Worm (Caenorhabditis elegans) whole organism, L1 larva: ENCODE results near the gene jamp-1.

ENCODE experiments used
- aly-2 ChIP-seq: fragments of 150-350 bp; optimal IDR thresholded peaks from 2 replicates; lab custom pipeline; 2014; ENCODE audit warnings: missing biosample characterization, missing genetic modification characterization
- ceh-63 ChIP-seq: fragments of 200-800 bp; sonication (Bioruptor generic); optimal IDR thresholded peaks from 2 replicates; lab custom pipeline; 2018; ENCODE audit warnings: mild to moderate bottlenecking, missing genetic modification characterization, missing compliant biosample characterization
- ceh-90 ChIP-seq: sonication (generic microtip); optimal IDR thresholded peaks from 2 replicates; lab custom pipeline; 2016; ENCODE audit warnings: missing genetic modification characterization, missing compliant biosample characterization
- ces-1 ChIP-seq: fragments of 150-350 bp; optimal IDR thresholded peaks from 2 replicates; lab custom pipeline; 2014; ENCODE audit warnings: missing biosample characterization, missing genetic modification reagents, missing genetic modification characterization
- efl-1 ChIP-seq, 4 experiments: fragments of 150-350 bp; optimal IDR thresholded peaks in 3 of 4; peaks in 1 of 4; 1 replicate in 1 of 4; 2 replicates in 3 of 4; lab custom pipeline; 2014; ENCODE audit warnings: missing biosample characterization in 2 of 4, missing genetic modification characterization in 2 of 4, missing genetic modification reagents in 2 of 4
- fkh-10 ChIP-seq: sonication (generic microtip); optimal IDR thresholded peaks from 2 replicates; lab custom pipeline; 2017; ENCODE audit warnings: missing biosample characterization, missing genetic modification reagents, missing genetic modification characterization
- nhr-237 ChIP-seq: fragments of 150-350 bp; optimal IDR thresholded peaks from 2 replicates; lab custom pipeline; 2014; ENCODE audit warnings: missing biosample characterization, missing genetic modification characterization
- pqm-1 ChIP-seq: sonication (generic microtip); optimal IDR thresholded peaks from 3 replicates; lab custom pipeline; 2017; ENCODE audit warnings: missing biosample characterization, missing genetic modification characterization
- ztf-11 ChIP-seq, 2 experiments: sonication (generic microtip); optimal IDR thresholded peaks; 2 replicates each; lab custom pipeline; 2016 to 2017; ENCODE audit warnings: missing genetic modification characterization in 2 of 2, missing biosample characterization in 1 of 2, missing compliant biosample characterization in 1 of 2

DNA sequence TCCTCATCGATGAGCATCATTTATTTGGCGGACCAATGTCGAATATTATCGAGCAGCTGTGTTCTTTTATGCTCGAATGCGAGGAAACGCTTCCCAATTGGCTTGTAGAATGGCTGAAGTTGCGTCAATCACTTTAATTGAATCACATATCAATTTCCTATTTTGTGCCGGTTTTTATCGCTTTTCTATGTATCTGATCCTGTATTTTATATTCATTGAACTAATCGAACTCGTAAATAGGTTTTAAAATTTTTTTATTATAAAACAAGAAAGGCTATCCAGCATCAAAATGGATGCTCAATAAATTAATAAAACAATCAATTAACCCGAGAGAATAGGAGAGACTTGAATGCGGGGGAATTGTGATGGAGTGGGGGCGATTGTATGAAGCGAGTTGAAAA, 47.7 kb upstream of the jamp-1 start:
- TF ChIP-seq ceh-63 (GFP tag; lab: Kevin White, UChicago) (no peak), efl-1 (optimal IDR thresholded peaks at IDR 0.05; lab: Kevin White, UChicago) (peak in 1 of 2 experiments; percentile 24), efl-1 (GFP tag; optimal IDR thresholded peaks at IDR 0.05 in 1 of 2; lab: Kevin White, UChicago) (peak in 1 of 2 experiments; percentile 82), aly-2 (tag; lab: Kevin White, UChicago) (peak; percentile 71), fkh-10 (GFP tag; lab: Kevin White, UChicago) (no peak), pqm-1 (tag; lab: Kevin White, UChicago) (no peak), ces-1 (GFP tag; lab: Kevin White, UChicago) (no peak), nhr-237 (no peak), ztf-11 (tag; optimal IDR thresholded peaks at IDR 0.05; lab: Kevin White, UChicago) (no peak), ceh-90 (tag; lab: Kevin White, UChicago) (no peak)
